Worm (Caenorhabditis elegans) whole organism, early embryonic: Measurements from ENCODE around the gene W04E12.7.

Source experiments
- aly-1 ChIP-seq: sonication (generic microtip); optimal IDR thresholded peaks from 2 replicates; lab custom pipeline; 2016; ENCODE audit warnings: missing genetic modification characterization, missing compliant biosample characterization
- ama-1 ChIP-seq: fragments of 150-350 bp; optimal IDR thresholded peaks from 2 replicates; lab custom pipeline; 2014
- hmg-4 ChIP-seq: fragments of 200-800 bp; sonication (Bioruptor generic); optimal IDR thresholded peaks from 2 replicates; lab custom pipeline; 2018; ENCODE audit warnings: mild to moderate bottlenecking, missing genetic modification characterization, missing compliant biosample characterization
- hnd-1 ChIP-seq: sonication (generic microtip); optimal IDR thresholded peaks from 2 replicates; lab custom pipeline; 2016; ENCODE audit warnings: missing genetic modification characterization, missing compliant biosample characterization

DNA sequence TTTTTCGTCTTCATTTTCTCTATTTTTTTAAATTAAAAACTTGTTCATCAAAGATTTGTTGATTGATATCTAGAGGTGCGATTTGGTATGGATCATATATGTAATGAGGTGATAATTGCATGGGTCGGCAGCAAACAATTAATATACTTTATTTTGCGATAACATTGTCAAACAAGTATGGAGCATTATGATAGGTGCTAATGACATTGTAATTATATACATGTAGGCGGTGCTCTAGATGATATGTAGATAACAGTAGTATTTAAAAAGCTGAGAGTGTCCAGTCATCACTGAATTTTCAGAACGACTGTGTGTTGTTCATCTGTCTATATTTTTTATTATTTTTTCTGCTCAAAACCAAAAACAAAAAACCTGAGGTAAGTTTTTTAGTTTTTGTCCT lies 7.1 kb downstream of the W04E12.7 start, which contains the start of gene Y116F11A.1:
- no peak for TF ChIP-seq hnd-1 (tag; lab: Kevin White, UChicago)
- no peak for TF ChIP-seq ama-1 (lab: Kevin White, UChicago)
- no peak for TF ChIP-seq hmg-4 (GFP tag; lab: Kevin White, UChicago)
- TF ChIP-seq aly-1, result no peak
